Worm (Caenorhabditis elegans): Measurements from ENCODE around the gene deg-1.

DNA sequence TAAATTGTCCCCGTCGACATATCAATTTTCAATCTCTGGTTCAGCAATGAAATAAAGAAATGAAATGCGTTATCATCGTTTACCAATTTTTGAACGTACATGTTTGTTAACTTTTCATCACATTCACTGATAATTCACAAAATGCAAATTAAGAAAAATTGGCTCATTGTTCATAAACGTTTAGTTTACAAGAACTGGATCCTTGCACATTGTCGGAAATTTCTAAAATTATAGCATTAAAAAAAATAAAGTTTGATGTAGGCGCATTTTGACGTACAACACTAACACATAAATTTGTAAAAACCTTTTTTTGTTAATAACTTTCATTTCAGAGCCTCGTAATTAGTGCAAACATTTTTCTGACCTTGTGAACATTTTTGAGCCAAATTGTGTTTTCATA lies 46.8 kb downstream of the deg-1 start, which contains the start of gene gpx-7:
- TF ChIP-seq lir-1 (GFP tag; conservative IDR thresholded peaks at IDR 0.05) (no peak), rcor-1 (GFP tag; IDR thresholded peaks at IDR 0.05) (no peak), gei-17 (GFP tag; optimal IDR thresholded peaks at IDR 0.05) (no peak), ekl-4 (GFP tag; IDR thresholded peaks at IDR 0.05) (no peak), egl-18 (GFP tag; IDR thresholded peaks at IDR 0.05) (no peak), Y53G8AR.9 (GFP tag; conservative IDR thresholded peaks at IDR 0.05) (no peak)

All from whole organism, young adult.